Fruit fly (Drosophila melanogaster): ENCODE results near the gene Snoo.

The Snoo gene

DNA sequence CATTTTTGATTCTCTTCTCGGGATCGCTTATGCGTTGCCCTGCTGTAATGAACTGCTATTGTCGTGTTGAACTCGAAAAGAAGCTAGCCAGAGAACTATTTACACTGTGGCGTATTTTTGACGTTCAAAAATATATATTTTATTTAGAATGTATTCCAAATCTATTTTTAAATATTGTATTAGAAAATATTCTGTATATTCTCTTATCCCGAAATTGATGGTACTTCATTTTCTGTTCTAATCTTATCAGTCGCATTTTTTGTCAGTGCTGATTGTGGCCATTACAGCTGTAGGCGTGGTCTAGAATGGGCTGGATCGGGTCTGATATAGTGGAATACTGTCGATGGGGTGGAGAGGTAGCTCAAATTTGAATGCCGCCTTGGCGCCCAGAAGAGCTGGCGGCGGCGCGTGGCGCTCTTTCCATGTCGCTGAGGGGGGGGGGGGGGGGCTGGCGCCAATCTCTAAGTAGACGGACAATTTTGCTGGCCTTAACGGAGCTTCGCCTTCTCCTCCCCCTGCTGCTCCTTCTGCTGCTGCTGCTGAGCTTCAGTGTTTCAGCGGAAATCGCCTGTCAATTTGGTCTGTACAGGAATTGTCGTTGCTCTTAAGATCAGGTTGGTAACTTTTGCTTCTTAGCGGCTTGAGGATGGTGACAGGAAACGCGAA lies 60.2 kb downstream of the Snoo start (continued):
- TF ChIP-seq MTF-1 (GFP tag; optimal IDR thresholded peaks at IDR 0.05; ENCODE audit: borderline replicate concordance) = no peak
- no peak for TF ChIP-seq CG1603 (tag; optimal IDR thresholded peaks at IDR 0.05)
- TF ChIP-seq CG4730 (GFP tag; IDR thresholded peaks at IDR 0.05) = no peak
- no peak for TF ChIP-seq jumu (GFP tag; optimal IDR thresholded peaks at IDR 0.05)
- peak; percentile 19 for TF ChIP-seq dmrt99B (tag; optimal IDR thresholded peaks at IDR 0.05)
- TF ChIP-seq Ptx1 (GFP tag; IDR thresholded peaks at IDR 0.05) = no peak
- TF ChIP-seq ttk (GFP tag; IDR thresholded peaks at IDR 0.05) = no peak
- no peak for TF ChIP-seq nerfin-2 (GFP tag; IDR thresholded peaks at IDR 0.05; ENCODE audit: partially characterized antibody)
- TF ChIP-seq CG10959 (GFP tag; IDR thresholded peaks at IDR 0.05) = no peak
- peak; percentile 6 for TF ChIP-seq CG12391 (tag; optimal IDR thresholded peaks at IDR 0.05)
- no peak for TF ChIP-seq al (GFP tag; IDR thresholded peaks at IDR 0.05)
- no peak for TF ChIP-seq aop (GFP tag; IDR thresholded peaks at IDR 0.05)
- no peak for TF ChIP-seq Drgx (GFP tag; IDR thresholded peaks at IDR 0.05)
- peak; percentile 25 for TF ChIP-seq PHDP (tag; optimal IDR thresholded peaks at IDR 0.05)
- TF ChIP-seq CG15269 (tag; optimal IDR thresholded peaks at IDR 0.05) = peak; percentile 14
- no peak for TF ChIP-seq mam (GFP tag; optimal IDR thresholded peaks at IDR 0.05)
- peak; percentile 17 for TF ChIP-seq sd (tag; optimal IDR thresholded peaks at IDR 0.05)
- no peak for TF ChIP-seq CG31388 (GFP tag; optimal IDR thresholded peaks at IDR 0.05)
- TF ChIP-seq ap (GFP tag; IDR thresholded peaks at IDR 0.05) = no peak
- peak; percentile 19 for TF ChIP-seq grau (tag; optimal IDR thresholded peaks at IDR 0.05)
- no peak for TF ChIP-seq B-H1 (GFP tag; IDR thresholded peaks at IDR 0.05)
- no peak for TF ChIP-seq CG10462 (GFP tag; optimal IDR thresholded peaks at IDR 0.05)
- peak; percentile 14 for TF ChIP-seq Sox102F (GFP tag; optimal IDR thresholded peaks at IDR 0.05)
- no peak for TF ChIP-seq hbn (GFP tag; IDR thresholded peaks at IDR 0.05; ENCODE audit: partially characterized antibody)
- TF ChIP-seq sisA (GFP tag; IDR thresholded peaks at IDR 0.05) = no peak
- no peak for TF ChIP-seq C15 (GFP tag; IDR thresholded peaks at IDR 0.05)
- TF ChIP-seq ato (GFP tag; IDR thresholded peaks at IDR 0.05; ENCODE audit: partially characterized antibody) = no peak

DNA sequence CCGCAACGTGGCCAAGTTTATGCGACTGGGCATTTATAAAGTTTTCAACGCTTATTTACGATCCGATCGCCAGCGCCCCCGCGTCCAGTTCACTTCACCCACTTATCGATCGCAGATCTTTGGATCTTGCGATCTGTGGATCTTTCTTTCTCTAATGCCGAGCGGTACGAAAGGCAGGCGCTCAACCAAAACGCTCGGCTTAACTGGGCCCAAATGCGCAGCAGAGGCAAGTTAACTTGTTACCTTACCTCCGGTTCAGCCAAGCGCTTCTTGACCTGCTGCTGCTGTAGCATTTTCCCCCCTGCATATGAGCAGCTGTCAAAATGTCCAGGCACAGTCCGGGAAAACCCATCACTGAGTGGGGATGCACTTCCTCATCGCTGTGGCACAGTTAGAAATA lies 61.9 kb downstream of the Snoo start:
- TF ChIP-seq Ets65A (GFP tag) (peak; percentile 90), nerfin-2 (GFP tag; IDR thresholded peaks at IDR 0.05; ENCODE audit: partially characterized antibody) (no peak)

DNA sequence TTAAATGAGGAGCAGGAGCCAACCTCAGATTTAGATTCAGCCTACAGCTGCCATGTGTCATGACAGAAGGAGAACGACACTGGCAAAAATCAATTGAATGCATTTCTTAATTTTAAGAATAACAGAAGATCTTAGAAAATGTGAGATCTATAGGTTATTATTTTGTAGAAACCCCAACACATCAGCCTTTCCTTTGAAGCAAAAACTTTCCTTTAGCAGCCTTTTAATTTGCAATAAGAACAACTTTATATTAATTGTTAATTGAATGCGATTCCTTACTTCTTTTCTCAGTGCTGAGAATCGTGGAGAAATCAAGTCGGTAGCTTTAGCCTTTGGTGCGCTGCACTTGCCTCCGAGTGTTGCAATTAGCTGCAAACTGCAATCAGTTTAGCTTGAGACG lies 63.4 kb downstream of the Snoo start:
- TF ChIP-seq CG2199 (GFP tag; IDR thresholded peaks at IDR 0.05) (no peak), B-H2 (GFP tag; optimal IDR thresholded peaks at IDR 0.05) (no peak)

DNA sequence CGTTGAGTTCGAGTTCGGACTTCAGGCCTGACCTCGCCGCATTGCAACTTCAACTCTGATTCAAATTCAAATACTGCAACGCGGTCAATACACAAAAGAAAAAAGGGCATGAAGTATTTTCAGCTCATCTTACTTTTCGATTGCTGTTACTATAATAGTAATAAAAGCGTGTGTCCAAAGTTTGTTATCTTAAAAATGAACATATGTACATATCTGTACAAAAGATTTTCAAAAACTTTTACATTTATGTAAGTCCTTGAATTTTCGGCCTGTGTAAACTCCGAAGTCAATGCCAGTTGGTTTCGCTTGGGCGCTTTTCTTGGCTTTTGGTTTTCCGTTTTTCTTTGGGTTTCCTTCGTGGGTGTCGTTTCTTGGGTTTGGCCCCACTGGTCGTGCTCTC lies 65.2 kb downstream of the Snoo start:
- TF ChIP-seq CG1603 (tag; optimal IDR thresholded peaks at IDR 0.05) (peak; percentile 4), ci (GFP tag; IDR thresholded peaks at IDR 0.05) (0 out of 3 replicates have a peak, but pooled peaks have one; percentile 35), CG11085 (GFP tag; IDR thresholded peaks at IDR 0.05) (no peak), Meics (GFP tag; optimal IDR thresholded peaks at IDR 0.05) (no peak), Drgx (GFP tag; IDR thresholded peaks at IDR 0.05) (peak; percentile 74), ATbp (GFP tag; optimal IDR thresholded peaks at IDR 0.05) (peak; percentile 4), Hr51 (GFP tag; optimal IDR thresholded peaks at IDR 0.05) (peak in 1 of 2 experiments; percentile 6), Dip3 (GFP tag; optimal IDR thresholded peaks at IDR 0.05) (no peak), Sox102F (GFP tag; optimal IDR thresholded peaks at IDR 0.05) (peak; percentile 39), gem (tag; optimal IDR thresholded peaks at IDR 0.05) (peak; percentile 34), row (GFP tag; IDR thresholded peaks at IDR 0.05) (0 out of 3 replicates have a peak, but pooled peaks have one; percentile 7), Ets65A (GFP tag) (no peak), Blimp-1 (GFP tag; optimal IDR thresholded peaks at IDR 0.05) (no peak), CG8281 (tag; optimal IDR thresholded peaks at IDR 0.05) (no peak), Ptx1 (GFP tag; IDR thresholded peaks at IDR 0.05) (peak; percentile 24; the same call in 1 of the 2 replicates), Sry-δ (GFP tag; optimal IDR thresholded peaks at IDR 0.05) (no peak), CG17328 (GFP tag; IDR thresholded peaks at IDR 0.05) (no peak), Xbp1 (GFP tag; optimal IDR thresholded peaks at IDR 0.05) (no peak), CG4360 (GFP tag; IDR thresholded peaks at IDR 0.05) (no peak), gt (GFP tag; IDR thresholded peaks at IDR 0.05) (no peak), esg (GFP tag; conservative IDR thresholded peaks at IDR 0.05) (no peak), dmrt99B (tag; optimal IDR thresholded peaks at IDR 0.05) (peak; percentile 15)

Measured in whole organism, embryonic.